Worm (Caenorhabditis elegans): ENCODE measurements around the gene K09C8.8.

DNA sequence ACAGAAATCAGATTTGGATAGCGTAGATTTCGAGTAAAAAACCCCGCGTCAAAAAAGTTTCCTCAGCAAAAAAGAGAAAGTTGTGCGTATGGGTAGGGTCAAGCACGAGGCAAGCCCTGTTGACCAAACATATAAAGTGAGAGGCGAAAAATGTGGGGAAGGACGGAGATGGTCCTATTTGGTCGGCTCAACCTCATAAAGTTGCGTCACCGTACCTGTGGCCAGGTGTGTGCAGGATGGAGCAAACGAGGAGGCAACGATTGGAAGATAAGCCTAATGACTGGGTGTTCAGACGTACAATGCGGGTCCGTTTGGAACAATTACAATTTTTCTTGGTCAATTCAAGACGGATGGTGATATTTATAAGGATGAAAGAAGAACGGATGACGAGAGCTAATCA lies 43.6 kb upstream of the K09C8.8 start:
- no peak for TF ChIP-seq dao-5 (tag; optimal IDR thresholded peaks at IDR 0.05)
- no peak for TF ChIP-seq him-1 (tag; optimal IDR thresholded peaks at IDR 0.05)
